Fruit fly (Drosophila melanogaster): ENCODE measurements around the gene Srp54.

The Srp54 gene

dm6 chr2L:9912570-9913260, at the start of gene Srp54, which contains the start of gene Etl1 (continued):
- TF ChIP-seq CG10979 (tag; optimal IDR thresholded peaks at IDR 0.05) (no peak), MBD-R2 (GFP tag; IDR thresholded peaks at IDR 0.05) (peak; percentile 60), chinmo (GFP tag; IDR thresholded peaks at IDR 0.05; ENCODE audit: partially characterized antibody) (no peak), ham (GFP tag; IDR thresholded peaks at IDR 0.05) (no peak), Jarid2 (GFP tag; optimal IDR thresholded peaks at IDR 0.05) (no peak), gfzf (GFP tag; optimal IDR thresholded peaks at IDR 0.05) (peak; percentile 67), mld (GFP tag; IDR thresholded peaks at IDR 0.05; ENCODE audit: partially characterized antibody) (no peak), emc (GFP tag; optimal IDR thresholded peaks at IDR 0.05) (no peak), dan (GFP tag; IDR thresholded peaks at IDR 0.05) (no peak), CG33213 (GFP tag; optimal IDR thresholded peaks at IDR 0.05) (no peak), CG11696 (GFP tag; IDR thresholded peaks at IDR 0.05) (no peak), CG13775 (GFP tag; optimal IDR thresholded peaks at IDR 0.05) (no peak), CG3065 (GFP tag; optimal IDR thresholded peaks at IDR 0.05) (no peak), CG10267 (tag; optimal IDR thresholded peaks at IDR 0.05) (peak; percentile 63), cato (GFP tag; optimal IDR thresholded peaks at IDR 0.05; ENCODE audit: borderline replicate concordance) (no peak), CG1603 (tag; optimal IDR thresholded peaks at IDR 0.05) (peak; percentile 0), z (GFP tag; IDR thresholded peaks at IDR 0.05) (no peak), CkIIα-i1 (GFP tag; IDR thresholded peaks at IDR 0.05) (no peak), sens (GFP tag) (peak; percentile 76), Oaz (GFP tag; IDR thresholded peaks at IDR 0.05) (no peak), Aef1 (GFP tag; IDR thresholded peaks at IDR 0.05) (no peak), CG9727 (GFP tag; optimal IDR thresholded peaks at IDR 0.05) (no peak), CG31441 (GFP tag; IDR thresholded peaks at IDR 0.05) (0 out of 2 replicates have a peak, but pooled peaks have one; percentile 20), cad (GFP tag; optimal IDR thresholded peaks at IDR 0.05) (no peak), CG11247 (GFP tag; IDR thresholded peaks at IDR 0.05) (no peak), Fer1 (GFP tag; optimal IDR thresholded peaks at IDR 0.05) (no peak), CG17328 (GFP tag; IDR thresholded peaks at IDR 0.05) (no peak), Elba2 (GFP tag; optimal IDR thresholded peaks at IDR 0.05) (no peak), Ets65A (GFP tag) (peak; percentile 33), Neu2 (GFP tag; optimal IDR thresholded peaks at IDR 0.05; ENCODE audit: borderline replicate concordance) (no peak), Oli (tag; optimal IDR thresholded peaks at IDR 0.05) (no peak), CG6654 (GFP tag; optimal IDR thresholded peaks at IDR 0.05) (no peak), ap (GFP tag; IDR thresholded peaks at IDR 0.05) (no peak), tio (GFP tag; optimal IDR thresholded peaks at IDR 0.05) (no peak), exex (tag; optimal IDR thresholded peaks at IDR 0.05) (peak; percentile 1), CG2875 (GFP tag; optimal IDR thresholded peaks at IDR 0.05) (no peak), CG3838 (GFP tag; optimal IDR thresholded peaks at IDR 0.05) (no peak), CG4360 (GFP tag; IDR thresholded peaks at IDR 0.05) (no peak), CG1602 (GFP tag; optimal IDR thresholded peaks at IDR 0.05) (no peak), org-1 (GFP tag; optimal IDR thresholded peaks at IDR 0.05) (no peak), Taf1 (GFP tag; IDR thresholded peaks at IDR 0.05) (no peak), Bteb2 (GFP tag; optimal IDR thresholded peaks at IDR 0.05) (no peak), CG4854 (GFP tag; optimal IDR thresholded peaks at IDR 0.05) (no peak), sim (GFP tag; IDR thresholded peaks at IDR 0.05) (no peak), CTCF (GFP tag; optimal IDR thresholded peaks at IDR 0.05) (peak; percentile 3), row (GFP tag; IDR thresholded peaks at IDR 0.05) (0 out of 3 replicates have a peak, but pooled peaks have one; percentile 21), CG7928 (GFP tag; optimal IDR thresholded peaks at IDR 0.05) (no peak), prd (optimal IDR thresholded peaks at IDR 0.05) (no peak), prd (GFP tag; IDR thresholded peaks at IDR 0.05) (no peak), tap (tag; optimal IDR thresholded peaks at IDR 0.05) (no peak), sr (GFP tag; IDR thresholded peaks at IDR 0.05) (no peak), CG12391 (tag; optimal IDR thresholded peaks at IDR 0.05) (peak; percentile 22)

All from whole organism, embryonic.